Worm (Caenorhabditis elegans): ENCODE data around the gene hst-1.

The hst-1 gene

DNA sequence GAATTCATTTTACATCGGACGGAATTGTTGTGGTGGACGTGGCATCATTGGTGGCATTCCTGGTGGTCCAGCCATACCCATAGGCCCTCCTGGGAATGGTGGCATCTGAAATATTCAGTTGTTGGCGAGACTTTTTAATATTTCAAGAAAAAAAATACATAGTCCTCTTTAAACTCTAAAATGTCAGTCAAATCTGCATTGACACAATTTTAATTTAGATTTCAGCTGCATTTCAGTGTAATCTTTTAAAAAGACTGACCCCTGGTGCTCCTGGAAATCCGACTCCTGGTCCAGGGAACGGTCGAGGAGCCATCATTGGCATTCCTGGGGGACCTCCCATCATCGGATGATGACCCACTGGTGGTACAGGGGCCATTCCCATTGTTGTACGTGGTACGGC is 4.3 kb downstream of the hst-1 start:
- no peak for TF ChIP-seq ahr-1 (tag; optimal IDR thresholded peaks at IDR 0.05)
- TF ChIP-seq elt-2 (tag; optimal IDR thresholded peaks at IDR 0.05): no peak
- no peak for TF ChIP-seq nhr-232 (tag; optimal IDR thresholded peaks at IDR 0.05)
- no peak for TF ChIP-seq elt-4 (tag; optimal IDR thresholded peaks at IDR 0.05)
- TF ChIP-seq nfya-1 (tag; optimal IDR thresholded peaks at IDR 0.05): no peak
- TF ChIP-seq lin-11 (tag; optimal IDR thresholded peaks at IDR 0.05): no peak
- TF ChIP-seq unc-42 (tag; optimal IDR thresholded peaks at IDR 0.05): no peak

DNA sequence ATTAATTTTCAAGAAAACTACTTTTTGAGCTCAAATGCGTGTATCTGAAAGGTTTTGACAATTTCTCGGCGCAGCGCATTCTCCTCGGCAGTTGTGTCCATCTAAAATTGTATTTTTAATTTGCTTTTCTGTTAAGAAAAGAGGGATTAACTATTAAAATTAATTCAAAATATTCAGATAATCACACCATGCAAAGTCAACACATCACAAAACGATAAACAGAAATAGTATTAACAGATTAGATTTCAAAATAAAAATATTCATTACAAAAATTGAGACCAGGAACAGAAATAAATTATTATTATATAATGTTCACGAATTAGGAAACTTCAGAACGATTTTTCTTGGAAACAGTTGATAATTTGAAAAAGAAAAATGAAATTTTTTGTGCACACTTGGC is 4.8 kb downstream of the hst-1 start, which contains the start of gene pole-2:
pole-2 (minus strand) TSS at position 101 of the 400 bp plus-strand sequence.
- TF ChIP-seq T23F11.4 (GFP tag; optimal IDR thresholded peaks at IDR 0.05) (no peak), npax-4 (tag; optimal IDR thresholded peaks at IDR 0.05) (no peak)

DNA sequence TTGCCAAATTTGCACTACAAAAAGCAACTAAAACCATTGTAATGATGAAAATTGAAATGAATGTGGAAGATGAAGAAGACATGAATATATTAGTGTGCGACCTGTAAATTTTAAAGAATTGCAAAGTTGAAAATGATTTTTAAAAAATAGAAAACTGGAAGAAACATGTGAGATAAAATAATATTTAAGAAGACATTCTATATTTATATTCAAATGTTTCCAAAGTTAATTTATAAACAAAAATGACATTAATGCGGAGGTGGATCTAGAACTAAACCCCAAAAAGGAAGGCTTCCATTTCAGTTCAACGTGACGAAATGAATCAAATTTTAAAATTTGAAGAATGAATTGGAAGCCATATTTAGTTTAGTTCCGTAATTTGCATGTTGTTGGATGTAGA is 12.1 kb downstream of the hst-1 start, which contains the start of gene nlp-60:
nlp-60 (minus strand) TSS at position 101 of the 400 bp plus-strand sequence.
- TF ChIP-seq nhr-11 (tag; optimal IDR thresholded peaks at IDR 0.05) (no peak), mec-3 (tag; optimal IDR thresholded peaks at IDR 0.05; ENCODE audit: borderline replicate concordance) (no peak), ceh-19 (GFP tag; optimal IDR thresholded peaks at IDR 0.05) (no peak), tbx-2 (tag; optimal IDR thresholded peaks at IDR 0.05) (no peak), rnt-1 (tag; optimal IDR thresholded peaks at IDR 0.05) (no peak), ahr-1 (tag; optimal IDR thresholded peaks at IDR 0.05) (no peak), pat-9 (tag; optimal IDR thresholded peaks at IDR 0.05) (no peak), unc-55 (GFP tag; optimal IDR thresholded peaks at IDR 0.05) (no peak), gmeb-2 (tag; optimal IDR thresholded peaks at IDR 0.05) (no peak), unc-86 (tag; optimal IDR thresholded peaks at IDR 0.05) (no peak), che-1 (tag; optimal IDR thresholded peaks at IDR 0.05) (no peak)

- TF ChIP-seq ceh-19 (GFP tag; optimal IDR thresholded peaks at IDR 0.05): no peak
- no peak for TF ChIP-seq tbx-2 (tag; optimal IDR thresholded peaks at IDR 0.05)
- TF ChIP-seq pqm-1 (tag; optimal IDR thresholded peaks at IDR 0.05): no peak
- no peak for TF ChIP-seq C38D4.7 (GFP tag; optimal IDR thresholded peaks at IDR 0.05)
- TF ChIP-seq ceh-6 (GFP tag; optimal IDR thresholded peaks at IDR 0.05): no peak
- no peak for TF ChIP-seq Y22D7AL.16 (tag; optimal IDR thresholded peaks at IDR 0.05)
- TF ChIP-seq pha-4 (tag; optimal IDR thresholded peaks at IDR 0.05): no peak
- TF ChIP-seq pag-3 (tag; optimal IDR thresholded peaks at IDR 0.05; ENCODE audit: borderline replicate concordance): no peak
Observed at ce11 chrIV:8677303-8677702, 14.0 kb downstream of the hst-1 start, which contains the start of gene F08B4.8. Gene F08B4.8, plus strand, starts transcription at chrIV:8677603.

ce11 chrIV:8673733-8674375 is 17.5 kb downstream of the hst-1 start:
- TF ChIP-seq K09A11.1 (tag; optimal IDR thresholded peaks at IDR 0.05; ENCODE audit: insufficient read depth) (no peak), unc-86 (tag; optimal IDR thresholded peaks at IDR 0.05) (no peak), C08G9.2 (tag; optimal IDR thresholded peaks at IDR 0.05) (no peak), pha-4 (tag; optimal IDR thresholded peaks at IDR 0.05) (no peak), unc-42 (tag; optimal IDR thresholded peaks at IDR 0.05) (no peak), ceh-6 (GFP tag; optimal IDR thresholded peaks at IDR 0.05) (no peak)

DNA sequence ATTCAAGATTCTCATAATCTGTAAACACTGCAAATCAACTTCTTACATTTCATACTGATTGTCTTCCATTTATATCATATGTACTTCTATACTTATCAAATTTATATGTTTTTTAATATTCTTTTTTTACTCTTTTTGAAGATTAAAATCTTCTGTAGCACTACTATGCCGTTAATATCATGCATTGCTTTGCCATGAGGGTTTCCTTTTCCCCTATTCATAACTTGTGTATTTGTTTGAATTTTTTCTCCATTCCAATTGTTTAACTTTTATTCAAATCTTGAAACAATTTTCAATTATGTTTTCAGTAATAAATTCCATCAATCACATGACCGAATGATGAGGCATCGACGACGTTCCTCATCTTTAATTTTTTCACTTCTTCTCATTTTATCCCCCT is 22.7 kb downstream of the hst-1 start, which contains the start of gene cdh-5:
cdh-5 (plus strand) TSS at position 301 of the 400 bp plus-strand sequence.
- TF ChIP-seq pha-4 (tag; optimal IDR thresholded peaks at IDR 0.05): no peak
- no peak for TF ChIP-seq zip-5 (tag; optimal IDR thresholded peaks at IDR 0.05)
- TF ChIP-seq ttx-3 (tag; optimal IDR thresholded peaks at IDR 0.05): no peak
- TF ChIP-seq dve-1 (tag; optimal IDR thresholded peaks at IDR 0.05): no peak
- no peak for TF ChIP-seq ceh-24 (tag; optimal IDR thresholded peaks at IDR 0.05)
- no peak for TF ChIP-seq npax-4 (tag; optimal IDR thresholded peaks at IDR 0.05)
- TF ChIP-seq tbx-2 (tag; optimal IDR thresholded peaks at IDR 0.05): no peak
- TF ChIP-seq pag-3 (tag; optimal IDR thresholded peaks at IDR 0.05; ENCODE audit: borderline replicate concordance): no peak
- no peak for TF ChIP-seq ceh-14 (tag; optimal IDR thresholded peaks at IDR 0.05)
- no peak for TF ChIP-seq Y22D7AL.16 (tag; optimal IDR thresholded peaks at IDR 0.05)
- no peak for TF ChIP-seq elt-2 (tag; optimal IDR thresholded peaks at IDR 0.05)
- TF ChIP-seq ceh-18 (tag; optimal IDR thresholded peaks at IDR 0.05): no peak
- TF ChIP-seq lin-11 (tag; optimal IDR thresholded peaks at IDR 0.05): no peak
- TF ChIP-seq eyg-1 (tag; optimal IDR thresholded peaks at IDR 0.05): no peak

All from whole organism, late embryonic.